Worm (Caenorhabditis elegans): ENCODE measurements around the gene top-2.

ce11 chrII:11906217-11906616 is 31.3 kb downstream of the top-2 start, which contains the start of gene ZK930.4:
- TF ChIP-seq him-1 (tag; optimal IDR thresholded peaks at IDR 0.05) (no peak), dao-5 (tag; optimal IDR thresholded peaks at IDR 0.05) (no peak), W03F9.2 (tag; optimal IDR thresholded peaks at IDR 0.05) (no peak)
